Fruit fly (Drosophila melanogaster) whole organism, embryonic: ENCODE results near the gene Pa1.
A peak's percentile ranks its signal among the peaks of the same experiment; 100 is the strongest.

ENCODE experiments used
- Ada2b ChIP-seq: fragments of 200-800 bp; sonication (Bioruptor generic); IDR thresholded peaks from 2 replicates; pipeline ENCODE4 v1.3.6; 2022; ENCODE audit warnings: missing biosample characterization, missing genetic modification characterization
- Asciz ChIP-seq: fragments of 200-800 bp; sonication (Bioruptor generic); optimal IDR thresholded peaks from 2 replicates; lab custom pipeline; 2017; ENCODE audit warnings: missing biosample characterization, mild to moderate bottlenecking, missing genetic modification characterization, missing genetic modification reagents
- Awh ChIP-seq: fragments of 200-800 bp; sonication (Bioruptor generic); IDR thresholded peaks from 2 replicates; pipeline ENCODE4, ENCODE4 v1.3.6; 2022; ENCODE audit warnings: missing biosample characterization, missing genetic modification characterization
- CG10321 ChIP-seq: fragments of 200-800 bp; sonication (Bioruptor generic); IDR thresholded peaks from 2 replicates; pipeline ENCODE4 v1.3.6; 2022; ENCODE audit warnings: missing biosample characterization, missing genetic modification characterization
- CG10565 ChIP-seq: fragments of 200-800 bp; sonication (Bioruptor generic); optimal IDR thresholded peaks from 3 replicates; lab custom pipeline; 2016; ENCODE audit warnings: missing biosample characterization, mild to moderate bottlenecking, missing genetic modification characterization
- CG11695 ChIP-seq: fragments of 200-800 bp; sonication (Bioruptor generic); IDR thresholded peaks from 3 replicates; pipeline ENCODE4 v1.3.6; 2022; ENCODE audit warnings: missing biosample characterization, missing genetic modification characterization
- CG11723 ChIP-seq: fragments of 200-800 bp; sonication (Bioruptor generic); optimal IDR thresholded peaks from 2 replicates; lab custom pipeline; 2017; ENCODE audit warnings: missing biosample characterization, mild to moderate bottlenecking, missing genetic modification characterization
- CG12071 ChIP-seq: fragments of 200-800 bp; sonication (Bioruptor generic); optimal IDR thresholded peaks from 3 replicates; lab custom pipeline; 2018; ENCODE audit warnings: missing biosample characterization, mild to moderate bottlenecking, missing genetic modification characterization
- CG13123 ChIP-seq: fragments of 200-800 bp; sonication (Bioruptor generic); optimal IDR thresholded peaks from 2 replicates; lab custom pipeline; 2016; ENCODE audit warnings: missing biosample characterization, missing genetic modification characterization
- CG14050 ChIP-seq: fragments of 200-800 bp; sonication (Bioruptor generic); IDR thresholded peaks from 3 replicates; pipeline ENCODE4 v1.3.6; 2022; ENCODE audit warnings: missing biosample characterization, missing genetic modification characterization
- CG1529 ChIP-seq: fragments of 200-800 bp; sonication (Bioruptor generic); optimal IDR thresholded peaks from 3 replicates; lab custom pipeline; 2018; ENCODE audit warnings: missing biosample characterization, missing genetic modification characterization
- CG1602 ChIP-seq: fragments of 200-800 bp; sonication (Bioruptor generic); optimal IDR thresholded peaks from 3 replicates; lab custom pipeline; 2016; ENCODE audit warnings: missing biosample characterization, missing genetic modification characterization
- CG17328 ChIP-seq: fragments of 200-800 bp; sonication (Bioruptor generic); IDR thresholded peaks from 2 replicates; pipeline ENCODE4 v1.3.6; 2022; ENCODE audit warnings: missing biosample characterization, missing genetic modification characterization
- CG18262 ChIP-seq: fragments of 200-800 bp; optimal IDR thresholded peaks from 3 replicates; lab custom pipeline; 2019; ENCODE audit warnings: missing biosample characterization, mild to moderate bottlenecking, missing genetic modification characterization, moderate library complexity
- CG18764 ChIP-seq: fragments of 200-800 bp; sonication (Bioruptor generic); optimal IDR thresholded peaks from 3 replicates; lab custom pipeline; 2016; ENCODE audit warnings: missing biosample characterization, missing genetic modification characterization
- CG3065 ChIP-seq: fragments of 200-800 bp; sonication (Bioruptor generic); optimal IDR thresholded peaks from 2 replicates; lab custom pipeline; 2016; ENCODE audit warnings: missing biosample characterization, missing genetic modification characterization
- CG31441 ChIP-seq: fragments of 200-800 bp; sonication (Bioruptor generic); IDR thresholded peaks from 2 replicates; pipeline ENCODE4 v1.3.6; 2022; ENCODE audit warnings: missing biosample characterization, missing genetic modification characterization
- CG32532 ChIP-seq: fragments of 200-800 bp; sonication (Bioruptor generic); IDR thresholded peaks from 2 replicates; pipeline ENCODE4 v1.3.6; 2022; ENCODE audit warnings: missing biosample characterization, missing genetic modification characterization
- CG32772 ChIP-seq: fragments of 200-800 bp; sonication (Bioruptor generic); IDR thresholded peaks from 2 replicates; pipeline ENCODE4 v1.3.6; 2022; ENCODE audit warnings: missing biosample characterization, missing genetic modification characterization
- CG4707 ChIP-seq: fragments of 200-800 bp; sonication (Bioruptor generic); optimal IDR thresholded peaks from 2 replicates; lab custom pipeline; 2018; ENCODE audit warnings: missing biosample characterization, mild to moderate bottlenecking, missing genetic modification characterization, moderate library complexity
- CG6175 ChIP-seq: fragments of 200-800 bp; sonication (Bioruptor generic); IDR thresholded peaks from 3 replicates; pipeline ENCODE4 v1.3.6; 2022; ENCODE audit warnings: missing biosample characterization, missing genetic modification characterization
- CG6254 ChIP-seq: fragments of 200-800 bp; sonication (Bioruptor generic); optimal IDR thresholded peaks from 3 replicates; lab custom pipeline; 2017; ENCODE audit warnings: mild to moderate bottlenecking, missing biosample characterization, missing genetic modification reagents, missing genetic modification characterization
- CG7786 ChIP-seq: fragments of 200-800 bp; sonication (Bioruptor generic); optimal IDR thresholded peaks from 2 replicates; lab custom pipeline; 2016; ENCODE audit warnings: missing biosample characterization, missing genetic modification characterization
- CG8089 ChIP-seq: fragments of 200-800 bp; sonication (Bioruptor generic); optimal IDR thresholded peaks from 3 replicates; lab custom pipeline; 2016; ENCODE audit warnings: missing biosample characterization, missing genetic modification characterization
- CG8281 ChIP-seq: fragments of 200-800 bp; sonication (Bioruptor generic); optimal IDR thresholded peaks from 2 replicates; lab custom pipeline; 2018; ENCODE audit warnings: missing biosample characterization, mild to moderate bottlenecking, missing genetic modification characterization, moderate library complexity
- CG8478 ChIP-seq: fragments of >200 bp; optimal IDR thresholded peaks from 2 replicates; lab custom pipeline; 2018
- CG9876 ChIP-seq: fragments of 200-800 bp; sonication (Bioruptor generic); optimal IDR thresholded peaks from 2 replicates; lab custom pipeline; 2016; ENCODE audit warnings: missing biosample characterization, missing genetic modification characterization
- Dip2 ChIP-seq: fragments of 200-800 bp; sonication (Bioruptor generic); IDR thresholded peaks from 2 replicates; pipeline ENCODE4 v1.3.6; 2022; ENCODE audit warnings: missing biosample characterization, missing genetic modification characterization
- Dp ChIP-seq: fragments of 200-800 bp; sonication (Bioruptor generic); optimal IDR thresholded peaks from 2 replicates; lab custom pipeline; 2018; ENCODE audit warnings: missing biosample characterization, mild to moderate bottlenecking, missing genetic modification characterization, moderate library complexity
- Drgx ChIP-seq: fragments of 200-800 bp; sonication (Bioruptor generic); IDR thresholded peaks from 2 replicates; pipeline ENCODE4 v1.3.6; 2022; ENCODE audit warnings: missing biosample characterization, missing genetic modification characterization
- Myb ChIP-seq: fragments of 200-800 bp; sonication (Bioruptor generic); optimal IDR thresholded peaks from 2 replicates; lab custom pipeline; 2016; ENCODE audit warnings: missing biosample characterization, missing genetic modification characterization
- Rx ChIP-seq: fragments of 200-800 bp; sonication (Bioruptor generic); IDR thresholded peaks from 2 replicates; pipeline ENCODE4 v1.3.6; 2022; ENCODE audit warnings: missing biosample characterization, missing genetic modification characterization
- Sox102F ChIP-seq: fragments of 200-800 bp; sonication (Bioruptor generic); optimal IDR thresholded peaks from 2 replicates; lab custom pipeline; 2018; ENCODE audit warnings: missing biosample characterization, mild to moderate bottlenecking, missing genetic modification characterization, moderate library complexity
- Taf1 ChIP-seq: fragments of 200-800 bp; sonication (Bioruptor generic); IDR thresholded peaks from 2 replicates; pipeline ENCODE4 v1.3.6; 2022; ENCODE audit warnings: missing biosample characterization, missing genetic modification characterization
- Vsx1 ChIP-seq: fragments of 200-800 bp; sonication (Bioruptor generic); optimal IDR thresholded peaks from 2 replicates; lab custom pipeline; 2017; ENCODE audit warnings: missing biosample characterization, mild to moderate bottlenecking, missing genetic modification characterization, missing genetic modification reagents
- Xbp1 ChIP-seq: fragments of 200-800 bp; sonication (Bioruptor generic); optimal IDR thresholded peaks from 3 replicates; lab custom pipeline; 2016; ENCODE audit warnings: missing biosample characterization, mild to moderate bottlenecking, missing genetic modification characterization
- bbx ChIP-seq: fragments of 200-800 bp; sonication (Bioruptor generic); IDR thresholded peaks from 2 replicates; pipeline ENCODE4 v1.3.6; 2022; ENCODE audit warnings: missing biosample characterization, missing genetic modification characterization; ENCODE audit not compliant: partially characterized antibody
- corto ChIP-seq: fragments of 200-800 bp; sonication (Bioruptor generic); optimal IDR thresholded peaks from 2 replicates; lab custom pipeline; 2016; ENCODE audit warnings: missing biosample characterization, mild to moderate bottlenecking, missing genetic modification characterization, moderate library complexity
- crol ChIP-seq: fragments of 200-800 bp; sonication (Bioruptor generic); IDR thresholded peaks from 2 replicates; pipeline ENCODE4 v1.3.6; 2022; ENCODE audit warnings: missing biosample characterization, missing genetic modification characterization
- cwo ChIP-seq: fragments of 200-800 bp; sonication (Bioruptor generic); optimal IDR thresholded peaks from 3 replicates; lab custom pipeline; 2017; ENCODE audit warnings: missing biosample characterization, missing genetic modification characterization, mild to moderate bottlenecking, moderate library complexity, missing genetic modification reagents
- emc ChIP-seq: fragments of 200-800 bp; sonication (Bioruptor generic); optimal IDR thresholded peaks from 2 replicates; lab custom pipeline; 2016; ENCODE audit warnings: missing biosample characterization, missing genetic modification characterization
- exex ChIP-seq: fragments of 200-800 bp; sonication (Bioruptor generic); optimal IDR thresholded peaks from 4 replicates; lab custom pipeline; 2018; ENCODE audit warnings: missing biosample characterization, mild to moderate bottlenecking, missing genetic modification characterization, moderate library complexity
- gem ChIP-seq: fragments of 200-800 bp; sonication (Bioruptor generic); optimal IDR thresholded peaks from 2 replicates; lab custom pipeline; 2019; ENCODE audit warnings: missing biosample characterization, mild to moderate bottlenecking, missing genetic modification characterization, moderate library complexity
- lbe ChIP-seq: fragments of 200-800 bp; sonication (Bioruptor generic); optimal IDR thresholded peaks from 2 replicates; lab custom pipeline; 2016; ENCODE audit warnings: missing biosample characterization, mild to moderate bottlenecking, missing genetic modification characterization
- maf-S ChIP-seq: fragments of 200-800 bp; sonication (Bioruptor generic); optimal IDR thresholded peaks from 2 replicates; lab custom pipeline; 2016; ENCODE audit warnings: missing biosample characterization, missing genetic modification characterization
- nau ChIP-seq: fragments of 200-800 bp; sonication (Bioruptor generic); optimal IDR thresholded peaks from 3 replicates; lab custom pipeline; 2017; ENCODE audit warnings: missing biosample characterization, mild to moderate bottlenecking, missing genetic modification characterization, missing genetic modification reagents
- nmo ChIP-seq: fragments of 200-800 bp; sonication (Bioruptor generic); optimal IDR thresholded peaks from 2 replicates; lab custom pipeline; 2018; ENCODE audit warnings: missing biosample characterization, mild to moderate bottlenecking, missing genetic modification characterization, moderate library complexity
- twi ChIP-seq: fragments of 200-800 bp; optimal IDR thresholded peaks from 2 replicates; lab custom pipeline; 2019; ENCODE audit warnings: missing biosample characterization, mild to moderate bottlenecking, missing genetic modification characterization, moderate library complexity
- unc-4 ChIP-seq: fragments of 200-800 bp; sonication (Bioruptor generic); IDR thresholded peaks from 2 replicates; pipeline ENCODE4 v1.3.6; 2022; ENCODE audit warnings: missing biosample characterization, missing genetic modification characterization; ENCODE audit not compliant: partially characterized antibody
- usp ChIP-seq: fragments of >200 bp; optimal IDR thresholded peaks from 2 replicates; lab custom pipeline; 2017; ENCODE audit warnings: missing biosample characterization, missing genetic modification characterization

Pa1 gene

DNA sequence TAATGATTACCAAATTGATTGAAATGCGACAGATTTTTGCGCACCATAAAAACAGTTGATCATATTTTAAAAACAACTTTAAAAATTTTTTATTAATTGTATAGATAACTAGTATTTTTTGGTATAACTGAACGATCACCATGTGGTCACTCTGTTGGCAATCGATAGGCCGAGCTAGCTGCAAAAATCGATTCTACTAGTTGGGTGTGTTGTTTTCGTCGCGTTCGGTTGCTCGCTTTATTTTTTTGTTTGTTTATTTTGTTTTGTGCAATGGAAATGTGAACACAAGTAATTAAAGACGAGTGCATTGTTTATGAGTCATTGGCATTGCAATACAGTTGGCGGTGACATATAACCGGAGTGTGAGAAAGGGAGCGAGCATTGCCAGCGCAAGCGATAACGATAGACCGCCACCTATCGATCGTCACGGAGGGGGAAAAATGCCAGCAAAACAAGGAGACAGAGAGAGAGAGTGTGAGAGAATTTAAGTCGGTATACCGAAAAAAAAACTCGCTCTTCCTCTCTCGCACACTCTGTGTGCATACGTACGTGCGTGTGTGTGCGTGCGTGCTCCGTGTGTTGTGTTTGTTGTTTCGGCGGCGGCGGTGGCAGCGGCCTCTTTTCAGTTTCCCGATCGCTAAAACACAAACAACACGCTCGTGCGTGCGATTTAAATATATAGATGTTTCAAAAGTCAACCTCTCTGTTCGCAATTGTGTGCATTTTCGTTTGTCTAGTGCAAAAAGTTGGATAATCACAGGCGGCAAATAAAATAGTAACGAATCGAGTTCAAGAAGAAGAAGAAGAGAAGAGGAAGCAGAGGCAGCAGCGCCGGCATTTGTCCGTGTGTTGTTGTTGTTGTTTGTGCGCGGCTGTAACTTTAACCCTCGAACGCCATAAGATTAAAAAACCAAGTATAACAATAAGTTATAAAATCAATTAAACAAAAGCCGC lies 30.7 kb downstream of the Pa1 start (continued):
- no peak for TF ChIP-seq CG1529 (GFP tag; lab: Kevin White, UChicago)
- TF ChIP-seq CG18262 = no peak
- TF ChIP-seq corto = no peak
- no peak for TF ChIP-seq CG8281 (tag; lab: Kevin White, UChicago)
- TF ChIP-seq Xbp1 (GFP tag; lab: Kevin White, UChicago) = no peak
- peak; percentile 18 for TF ChIP-seq Dp (GFP tag; lab: Kevin White, UChicago)
- no peak for TF ChIP-seq CG18764
- TF ChIP-seq CG13123 (GFP tag; lab: Kevin White, UChicago) = no peak
- no peak for TF ChIP-seq nau (GFP tag; lab: Kevin White, UChicago)
- TF ChIP-seq CG1602 = no peak
- 0 out of 2 replicates have a peak, but pooled peaks have one; percentile 37 for TF ChIP-seq crol
- no peak for TF ChIP-seq Awh (GFP tag; lab: Robert Waterston, UW)
- TF ChIP-seq usp (GFP tag; lab: Kevin White, UChicago) = no peak
- no peak; the same call in 2 of the 3 replicates for TF ChIP-seq CG6175 (GFP tag; lab: Robert Waterston, UW)
- no peak for TF ChIP-seq Ada2b (GFP tag; lab: Robert Waterston, UW)
- TF ChIP-seq emc (GFP tag; lab: Kevin White, UChicago) = no peak
- TF ChIP-seq CG3065 (GFP tag; lab: Kevin White, UChicago) = no peak
- no peak for TF ChIP-seq CG6254
- TF ChIP-seq nmo (GFP tag; lab: Kevin White, UChicago) = no peak
- TF ChIP-seq CG31441 (GFP tag; lab: Robert Waterston, UW) = no peak
- no peak for TF ChIP-seq CG10321 (GFP tag; lab: Robert Waterston, UW)
- no peak for TF ChIP-seq CG17328 (GFP tag; lab: Robert Waterston, UW)
- no peak for TF ChIP-seq CG8478 (lab: Kevin White, UChicago)
- TF ChIP-seq Taf1 (GFP tag; lab: Robert Waterston, UW) = no peak
- no peak for TF ChIP-seq Dip2 (GFP tag; lab: Robert Waterston, UW)
- TF ChIP-seq gem (tag; lab: Kevin White, UChicago) = no peak
- TF ChIP-seq Sox102F (GFP tag; lab: Kevin White, UChicago) = no peak
- TF ChIP-seq CG4707 = no peak
- TF ChIP-seq maf-S = no peak
- peak; percentile 1 for TF ChIP-seq Asciz (GFP tag; lab: Kevin White, UChicago)
- no peak for TF ChIP-seq cwo (GFP tag; lab: Kevin White, UChicago)
- TF ChIP-seq bbx (GFP tag; lab: Robert Waterston, UW) = peak; percentile 81
- no peak for TF ChIP-seq CG10565 (GFP tag; lab: Kevin White, UChicago)
- TF ChIP-seq CG11723 = no peak
- TF ChIP-seq Vsx1 = no peak
- TF ChIP-seq twi (tag; lab: Kevin White, UChicago) = no peak
- TF ChIP-seq CG12071 (GFP tag; lab: Kevin White, UChicago) = no peak
- no peak for TF ChIP-seq CG14050 (GFP tag; lab: Robert Waterston, UW)
- TF ChIP-seq CG32772 = no peak
- TF ChIP-seq CG32532 (GFP tag; lab: Robert Waterston, UW) = no peak; the same call in 1 of the 2 replicates
- no peak for TF ChIP-seq CG8089
- TF ChIP-seq Drgx (GFP tag; lab: Robert Waterston, UW) = no peak
- TF ChIP-seq lbe (GFP tag; lab: Kevin White, UChicago) = peak; percentile 9
- TF ChIP-seq CG11695 (GFP tag; lab: Robert Waterston, UW) = no peak
- TF ChIP-seq exex (tag; lab: Kevin White, UChicago) = no peak
- peak; percentile 62 for TF ChIP-seq unc-4 (GFP tag; lab: Robert Waterston, UW)
- TF ChIP-seq Myb (GFP tag; lab: Kevin White, UChicago) = no peak
- TF ChIP-seq CG7786 (GFP tag; lab: Kevin White, UChicago) = no peak
- TF ChIP-seq Rx = no peak
- TF ChIP-seq CG9876 (GFP tag; lab: Kevin White, UChicago) = no peak
